Worm (Caenorhabditis elegans) whole organism, young adult: ENCODE results near the gene ZC262.4.

Experiments
- C06A6.2 ChIP-seq: fragments of 200-800 bp; sonication (Bioruptor generic); conservative IDR thresholded peaks from 2 replicates; pipeline ENCODE4 v1.3.6; 2022; ENCODE audit warnings: missing genetic modification characterization, missing compliant biosample characterization
- D2030.7 ChIP-seq: fragments of 200-800 bp; sonication (Bioruptor generic); IDR thresholded peaks from 2 replicates; pipeline ENCODE4 v1.3.6; 2022; ENCODE audit warnings: missing genetic modification reagents, missing genetic modification characterization, missing compliant biosample characterization
- F22D6.2 ChIP-seq: sonication (generic microtip); optimal IDR thresholded peaks from 2 replicates; lab custom pipeline; 2016; ENCODE audit warnings: mild to moderate bottlenecking, missing genetic modification characterization, missing compliant biosample characterization
- F57C9.4 ChIP-seq: sonication (generic microtip); optimal IDR thresholded peaks from 2 replicates; lab custom pipeline; 2017; ENCODE audit warnings: mild to moderate bottlenecking, missing genetic modification characterization, missing compliant biosample characterization
- K11D2.4 ChIP-seq: fragments of 200-800 bp; sonication (Bioruptor generic); IDR thresholded peaks from 2 replicates; pipeline ENCODE4 v1.3.6; 2022; ENCODE audit warnings: missing genetic modification reagents, missing genetic modification characterization, missing compliant biosample characterization
- K12H6.12 ChIP-seq: fragments of 200-800 bp; sonication (Bioruptor generic); optimal IDR thresholded peaks from 2 replicates; lab custom pipeline; 2018; ENCODE audit warnings: mild to moderate bottlenecking, missing genetic modification characterization, missing compliant biosample characterization
- Y53G8AR.9 ChIP-seq: fragments of 200-800 bp; sonication (Bioruptor generic); conservative IDR thresholded peaks from 2 replicates; pipeline ENCODE4 v1.3.6; 2022; ENCODE audit warnings: missing genetic modification reagents, missing genetic modification characterization, missing compliant biosample characterization
- Y79H2A.3 ChIP-seq: fragments of 200-800 bp; sonication (Bioruptor generic); conservative IDR thresholded peaks from 2 replicates; pipeline ENCODE4 v1.3.6; 2022; ENCODE audit warnings: missing genetic modification reagents, missing genetic modification characterization, missing compliant biosample characterization
- ama-1 ChIP-seq, 3 experiments: fragments of 150-350 bp in 1 of 3; sonication (generic microtip) in 2 of 3; optimal IDR thresholded peaks; 2 replicates each; lab custom pipeline; 2014 to 2018; ENCODE audit warnings: missing biosample characterization in 2 of 3, missing genetic modification characterization in 2 of 3, missing genetic modification reagents in 2 of 3
- aptf-3 ChIP-seq: fragments of 200-800 bp; sonication (Bioruptor generic); IDR thresholded peaks from 2 replicates; pipeline ENCODE4 v1.3.6; 2022; ENCODE audit warnings: missing genetic modification characterization, missing compliant biosample characterization
- atf-7 ChIP-seq: sonication (generic microtip); optimal IDR thresholded peaks from 2 replicates; lab custom pipeline; 2017; ENCODE audit warnings: mild to moderate bottlenecking, missing genetic modification characterization, missing compliant biosample characterization
- athp-1 ChIP-seq: sonication (generic microtip); optimal IDR thresholded peaks from 2 replicates; lab custom pipeline; 2017; ENCODE audit warnings: mild to moderate bottlenecking, missing genetic modification characterization, missing compliant biosample characterization
- bed-1 ChIP-seq: fragments of 200-800 bp; sonication (Bioruptor generic); IDR thresholded peaks from 2 replicates; pipeline ENCODE4 v1.3.6; 2022; ENCODE audit warnings: missing genetic modification reagents, missing genetic modification characterization, missing compliant biosample characterization
- ccch-3 ChIP-seq: fragments of 200-800 bp; sonication (Bioruptor generic); optimal IDR thresholded peaks from 2 replicates; lab custom pipeline; 2018; ENCODE audit warnings: mild to moderate bottlenecking, missing genetic modification characterization, missing compliant biosample characterization
- ceh-27 ChIP-seq: fragments of 200-800 bp; sonication (Bioruptor generic); optimal IDR thresholded peaks from 2 replicates; lab custom pipeline; 2018; ENCODE audit warnings: mild to moderate bottlenecking, missing genetic modification characterization, moderate library complexity, missing compliant biosample characterization
- ceh-58 ChIP-seq: fragments of 200-800 bp; sonication (Bioruptor generic); IDR thresholded peaks from 2 replicates; pipeline ENCODE4 v1.3.6; 2022; ENCODE audit warnings: missing genetic modification characterization, missing compliant biosample characterization
- ceh-91 ChIP-seq: fragments of 200-800 bp; sonication (Bioruptor generic); IDR thresholded peaks from 2 replicates; pipeline ENCODE4 v1.3.6; 2022; ENCODE audit warnings: missing genetic modification reagents, missing genetic modification characterization, missing compliant biosample characterization
- chd-7 ChIP-seq: sonication (generic microtip); optimal IDR thresholded peaks from 2 replicates; lab custom pipeline; 2016; ENCODE audit warnings: mild to moderate bottlenecking, missing genetic modification characterization, moderate library complexity, missing compliant biosample characterization
- die-1 ChIP-seq: sonication (generic microtip); optimal IDR thresholded peaks from 2 replicates; lab custom pipeline; 2016; ENCODE audit warnings: missing genotype, mild to moderate bottlenecking, missing genetic modification characterization, missing compliant biosample characterization
- dpff-1 ChIP-seq: sonication (generic microtip); optimal IDR thresholded peaks from 2 replicates; lab custom pipeline; 2017; ENCODE audit warnings: mild to moderate bottlenecking, missing genetic modification characterization, missing compliant biosample characterization
- efl-1 ChIP-seq: fragments of 150-350 bp; optimal IDR thresholded peaks from 2 replicates; lab custom pipeline; 2014; ENCODE audit warnings: missing biosample characterization, missing genetic modification reagents, missing genetic modification characterization
- egrh-3 ChIP-seq: fragments of 200-800 bp; sonication (Bioruptor generic); IDR thresholded peaks from 2 replicates; pipeline ENCODE4 v1.3.6; 2022; ENCODE audit warnings: missing genetic modification reagents, missing genetic modification characterization, missing compliant biosample characterization
- ekl-4 ChIP-seq: fragments of 200-800 bp; sonication (Bioruptor generic); IDR thresholded peaks from 2 replicates; pipeline ENCODE4 v1.3.6; 2022; ENCODE audit warnings: missing genetic modification reagents, missing genetic modification characterization, missing compliant biosample characterization
- gei-17 ChIP-seq: fragments of 200-800 bp; sonication (Bioruptor generic); optimal IDR thresholded peaks from 2 replicates; lab custom pipeline; 2018; ENCODE audit warnings: mild to moderate bottlenecking, missing genetic modification characterization, missing compliant biosample characterization
- hlh-12 ChIP-seq: sonication (generic microtip); optimal IDR thresholded peaks from 2 replicates; lab custom pipeline; 2016; ENCODE audit warnings: missing genetic modification characterization, missing compliant biosample characterization
- hmg-1.2 ChIP-seq: fragments of 200-800 bp; sonication (Bioruptor generic); IDR thresholded peaks from 2 replicates; pipeline ENCODE4 v1.3.6; 2022; ENCODE audit warnings: missing genetic modification reagents, missing genetic modification characterization, missing compliant biosample characterization
- hrde-1 ChIP-seq: sonication (generic microtip); optimal IDR thresholded peaks from 2 replicates; lab custom pipeline; 2016; ENCODE audit warnings: missing genetic modification characterization, mild to moderate bottlenecking, missing compliant biosample characterization, moderate library complexity, missing genotype, missing genetic modification reagents, borderline replicate concordance
- lin-54 ChIP-seq: fragments of 200-800 bp; sonication (Bioruptor generic); optimal IDR thresholded peaks from 2 replicates; lab custom pipeline; 2018; ENCODE audit warnings: mild to moderate bottlenecking, missing genetic modification characterization, missing compliant biosample characterization
- lsl-1 ChIP-seq: fragments of 200-800 bp; sonication (Bioruptor generic); optimal IDR thresholded peaks from 2 replicates; lab custom pipeline; 2018; ENCODE audit warnings: mild to moderate bottlenecking, missing genetic modification characterization, moderate library complexity, missing compliant biosample characterization
- madf-8 ChIP-seq: fragments of 200-800 bp; sonication (Bioruptor generic); conservative IDR thresholded peaks from 2 replicates; pipeline ENCODE4 v1.3.6; 2022; ENCODE audit warnings: missing genetic modification reagents, missing genetic modification characterization, missing compliant biosample characterization
- mes-4 ChIP-seq: sonication (generic microtip); optimal IDR thresholded peaks from 2 replicates; lab custom pipeline; 2016; ENCODE audit warnings: missing genotype, missing genetic modification characterization, missing compliant biosample characterization
- nhr-179 ChIP-seq: sonication (generic microtip); optimal IDR thresholded peaks from 2 replicates; lab custom pipeline; 2016; ENCODE audit warnings: mild to moderate bottlenecking, missing genetic modification characterization, missing compliant biosample characterization
- nhr-27 ChIP-seq: fragments of 200-800 bp; sonication (Bioruptor generic); optimal IDR thresholded peaks from 2 replicates; lab custom pipeline; 2018; ENCODE audit warnings: mild to moderate bottlenecking, missing genetic modification characterization, moderate library complexity, missing compliant biosample characterization
- pbrm-1 ChIP-seq: fragments of 200-800 bp; sonication (Bioruptor generic); IDR thresholded peaks from 2 replicates; pipeline ENCODE4 v1.3.6; 2022; ENCODE audit warnings: missing genetic modification reagents, missing genetic modification characterization, missing compliant biosample characterization
- pha-4 ChIP-seq: fragments of 150-350 bp; sonication (generic microtip); optimal IDR thresholded peaks from 2 replicates; lab custom pipeline; 2014; ENCODE audit warnings: missing biosample characterization, missing genetic modification reagents, missing genetic modification characterization
- rec-8 ChIP-seq, 2 experiments: sonication (generic microtip); optimal IDR thresholded peaks; 2 replicates each; lab custom pipeline; 2016; ENCODE audit warnings: mild to moderate bottlenecking in 2 of 2, missing genetic modification characterization in 2 of 2, missing genetic modification reagents in 2 of 2, missing genotype in 2 of 2, missing biosample characterization in 1 of 2, missing compliant biosample characterization in 1 of 2, moderate library complexity in 1 of 2
- sdz-38 ChIP-seq: sonication (generic microtip); optimal IDR thresholded peaks from 2 replicates; lab custom pipeline; 2016; ENCODE audit warnings: missing genotype, missing genetic modification characterization, missing compliant biosample characterization
- snpc-3.4 ChIP-seq: sonication (generic microtip); optimal IDR thresholded peaks from 2 replicates; lab custom pipeline; 2017; ENCODE audit warnings: missing genetic modification characterization, mild to moderate bottlenecking, missing compliant biosample characterization, antibody characterized with exemption, moderate library complexity, missing genotype, missing genetic modification reagents
- snpc-4 ChIP-seq, 5 experiments: fragments of 150-350 bp in 1 of 5; sonication (generic microtip) in 4 of 5; optimal IDR thresholded peaks; 2 replicates each; lab custom pipeline; 2014 to 2018; ENCODE audit warnings: missing genetic modification characterization in 5 of 5, missing biosample characterization in 3 of 5, antibody characterized with exemption in 2 of 5, mild to moderate bottlenecking in 2 of 5, missing compliant biosample characterization in 2 of 5, missing genotype in 2 of 5, moderate library complexity in 2 of 5, missing genetic modification reagents in 1 of 5
- unc-62 ChIP-seq: fragments of 150-350 bp; optimal IDR thresholded peaks from 2 replicates; lab custom pipeline; 2014; ENCODE audit warnings: missing biosample characterization, missing genetic modification reagents, missing genetic modification characterization
- ztf-22 ChIP-seq: fragments of 200-800 bp; sonication (Bioruptor generic); optimal IDR thresholded peaks from 2 replicates; lab custom pipeline; 2018; ENCODE audit warnings: mild to moderate bottlenecking, missing genetic modification characterization, moderate library complexity, missing compliant biosample characterization
- ztf-25 ChIP-seq: fragments of 200-800 bp; sonication (Bioruptor generic); IDR thresholded peaks from 2 replicates; pipeline ENCODE4 v1.3.6; 2022; ENCODE audit warnings: missing genetic modification reagents, missing genetic modification characterization, missing compliant biosample characterization
- ztf-26 ChIP-seq: sonication (generic microtip); optimal IDR thresholded peaks from 2 replicates; lab custom pipeline; 2017; ENCODE audit warnings: missing genetic modification characterization, missing compliant biosample characterization
- ztf-6 ChIP-seq: fragments of 200-800 bp; sonication (Bioruptor generic); IDR thresholded peaks from 2 replicates; pipeline ENCODE4 v1.3.6; 2022; ENCODE audit warnings: missing genetic modification reagents, missing genetic modification characterization, missing compliant biosample characterization

Gene ZC262.4

DNA sequence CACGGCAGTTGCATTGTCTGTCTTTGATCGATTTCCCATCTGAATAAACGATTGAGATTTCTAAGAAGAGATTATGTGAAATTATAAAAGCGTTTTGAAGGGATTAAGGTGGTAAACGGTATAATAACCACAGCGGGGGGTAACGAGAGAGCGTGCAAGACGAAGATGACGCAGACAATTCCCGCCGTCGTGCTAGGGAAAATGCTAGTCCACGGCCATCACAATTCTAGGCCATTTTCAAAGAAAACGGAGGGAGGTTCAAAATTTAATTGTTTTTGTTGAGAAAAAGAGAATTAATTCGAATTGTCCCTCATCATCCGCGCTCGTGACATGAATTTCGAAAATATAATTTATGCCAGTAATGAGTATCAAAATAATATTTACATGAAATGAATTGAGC is 15.2 kb downstream of the ZC262.4 start, which contains the start of gene F10E9.11 (continued):
- no peak for TF ChIP-seq nhr-27
- peak; percentile 96 for TF ChIP-seq hmg-1.2
- peak; percentile 94 for TF ChIP-seq lin-54
- 0 out of 2 replicates have a peak, but pooled peaks have one; percentile 55 for TF ChIP-seq ztf-25 (GFP tag; lab: Robert Waterston, UW)
- TF ChIP-seq rec-8 (tag; optimal IDR thresholded peaks at IDR 0.05; lab: Kevin White, UChicago): peak in 1 of 2 experiments; percentile 66
- peak; percentile 62; the same call in 1 of the 2 replicates for TF ChIP-seq Y53G8AR.9 (GFP tag; lab: Robert Waterston, UW)
- TF ChIP-seq snpc-4 (GFP tag; optimal IDR thresholded peaks at IDR 0.05; lab: Kevin White, UChicago): no peak
- TF ChIP-seq snpc-4 (tag; optimal IDR thresholded peaks at IDR 0.05; lab: Kevin White, UChicago): peak in 2 of 4 experiments; percentile 37 to 56
- TF ChIP-seq nhr-179 (tag; lab: Kevin White, UChicago): no peak
- no peak for TF ChIP-seq mes-4 (tag; lab: Kevin White, UChicago)
- TF ChIP-seq efl-1 (GFP tag; lab: Kevin White, UChicago): peak; percentile 90
- peak; percentile 69 for TF ChIP-seq madf-8 (GFP tag; lab: Robert Waterston, UW)
- TF ChIP-seq die-1 (tag; lab: Kevin White, UChicago): no peak
- peak; percentile 70 for TF ChIP-seq D2030.7 (GFP tag; lab: Robert Waterston, UW)
- peak; percentile 5 for TF ChIP-seq pha-4 (tag; lab: Kevin White, UChicago)
- TF ChIP-seq atf-7 (tag; lab: Kevin White, UChicago): no peak
- TF ChIP-seq aptf-3 (GFP tag; lab: Robert Waterston, UW): no peak
- peak; percentile 78 for TF ChIP-seq pbrm-1
- TF ChIP-seq F57C9.4 (tag; lab: Kevin White, UChicago): no peak
- TF ChIP-seq dpff-1 (tag; lab: Kevin White, UChicago): no peak
- TF ChIP-seq ceh-27 (GFP tag; lab: Kevin White, UChicago): peak; percentile 95
- TF ChIP-seq hrde-1 (tag; lab: Kevin White, UChicago): no peak
- no peak for TF ChIP-seq C06A6.2 (GFP tag; lab: Robert Waterston, UW)
- TF ChIP-seq ama-1 (optimal IDR thresholded peaks at IDR 0.05; lab: Kevin White, UChicago): no peak
- no peak for TF ChIP-seq ama-1 (GFP tag; optimal IDR thresholded peaks at IDR 0.05; lab: Kevin White, UChicago)
- no peak for TF ChIP-seq sdz-38 (tag; lab: Kevin White, UChicago)
- no peak for TF ChIP-seq snpc-3.4
- no peak for TF ChIP-seq ceh-58 (GFP tag; lab: Robert Waterston, UW)
- TF ChIP-seq ztf-22: no peak
- TF ChIP-seq ztf-6: peak; percentile 72; the same call in 1 of the 2 replicates
- no peak for TF ChIP-seq bed-1
- 0 out of 2 replicates have a peak, but pooled peaks have one; percentile 55 for TF ChIP-seq ceh-91 (GFP tag; lab: Robert Waterston, UW)
- peak; percentile 36 for TF ChIP-seq chd-7 (tag; lab: Kevin White, UChicago)
- TF ChIP-seq hlh-12 (tag; lab: Kevin White, UChicago): no peak
- peak; percentile 57 for TF ChIP-seq K12H6.12 (tag; lab: Kevin White, UChicago)
- no peak for TF ChIP-seq unc-62
- TF ChIP-seq F22D6.2 (tag; lab: Kevin White, UChicago): no peak
- no peak for TF ChIP-seq Y79H2A.3 (GFP tag; lab: Robert Waterston, UW)
- peak; percentile 69 for TF ChIP-seq lsl-1
- peak; percentile 76 for TF ChIP-seq athp-1 (tag; lab: Kevin White, UChicago)
- no peak for TF ChIP-seq gei-17
- TF ChIP-seq egrh-3: 0 out of 2 replicates have a peak, but pooled peaks have one; percentile 14
- TF ChIP-seq ekl-4: peak; percentile 62
- TF ChIP-seq ztf-26: no peak
- no peak for TF ChIP-seq ccch-3 (GFP tag; lab: Kevin White, UChicago)
- TF ChIP-seq K11D2.4 (GFP tag; lab: Robert Waterston, UW): peak; percentile 58; the same call in 1 of the 2 replicates
